Worm (Caenorhabditis elegans) whole organism, young adult: ENCODE results near the gene rol-6.

Experiments
- B0336.3 ChIP-seq: fragments of 200-800 bp; sonication (Bioruptor generic); IDR thresholded peaks from 2 replicates; pipeline ENCODE4 v1.3.6; 2022; ENCODE audit warnings: missing genetic modification characterization, missing compliant biosample characterization
- C06A6.2 ChIP-seq: fragments of 200-800 bp; sonication (Bioruptor generic); conservative IDR thresholded peaks from 2 replicates; pipeline ENCODE4 v1.3.6; 2022; ENCODE audit warnings: missing genetic modification characterization, missing compliant biosample characterization
- C17E4.6 ChIP-seq: fragments of 200-800 bp; sonication (Bioruptor generic); IDR thresholded peaks from 2 replicates; pipeline ENCODE4 v1.3.6; 2022; ENCODE audit warnings: missing genetic modification reagents, missing genetic modification characterization, missing compliant biosample characterization
- F52B5.7 ChIP-seq: sonication (generic microtip); optimal IDR thresholded peaks from 2 replicates; lab custom pipeline; 2016; ENCODE audit warnings: mild to moderate bottlenecking, missing genetic modification characterization, missing compliant biosample characterization
- K12H6.12 ChIP-seq: fragments of 200-800 bp; sonication (Bioruptor generic); optimal IDR thresholded peaks from 2 replicates; lab custom pipeline; 2018; ENCODE audit warnings: mild to moderate bottlenecking, missing genetic modification characterization, missing compliant biosample characterization
- T07F8.4 ChIP-seq: sonication (generic microtip); optimal IDR thresholded peaks from 2 replicates; lab custom pipeline; 2016; ENCODE audit warnings: mild to moderate bottlenecking, missing genetic modification characterization, moderate library complexity, missing compliant biosample characterization
- Y53G8AR.9 ChIP-seq: fragments of 200-800 bp; sonication (Bioruptor generic); conservative IDR thresholded peaks from 2 replicates; pipeline ENCODE4 v1.3.6; 2022; ENCODE audit warnings: missing genetic modification reagents, missing genetic modification characterization, missing compliant biosample characterization
- Y56A3A.18 ChIP-seq: fragments of 200-800 bp; sonication (Bioruptor generic); IDR thresholded peaks from 2 replicates; pipeline ENCODE4 v1.3.6; 2022; ENCODE audit warnings: missing genetic modification reagents, missing genetic modification characterization, missing compliant biosample characterization
- akir-1 ChIP-seq: fragments of 200-800 bp; sonication (Bioruptor generic); optimal IDR thresholded peaks from 2 replicates; lab custom pipeline; 2018; ENCODE audit warnings: mild to moderate bottlenecking, missing genetic modification characterization, moderate library complexity, missing compliant biosample characterization
- ama-1 ChIP-seq, 3 experiments: fragments of 150-350 bp in 1 of 3; sonication (generic microtip) in 2 of 3; optimal IDR thresholded peaks; 2 replicates each; lab custom pipeline; 2014 to 2018; ENCODE audit warnings: missing biosample characterization in 2 of 3, missing genetic modification characterization in 2 of 3, missing genetic modification reagents in 2 of 3
- attf-6 ChIP-seq: fragments of 200-800 bp; sonication (Bioruptor generic); IDR thresholded peaks from 2 replicates; pipeline ENCODE4 v1.3.6; 2022; ENCODE audit warnings: missing genetic modification reagents, missing genetic modification characterization, missing compliant biosample characterization
- bed-1 ChIP-seq: fragments of 200-800 bp; sonication (Bioruptor generic); IDR thresholded peaks from 2 replicates; pipeline ENCODE4 v1.3.6; 2022; ENCODE audit warnings: missing genetic modification reagents, missing genetic modification characterization, missing compliant biosample characterization
- bed-2 ChIP-seq: fragments of 200-800 bp; sonication (Bioruptor generic); IDR thresholded peaks from 2 replicates; pipeline ENCODE4 v1.3.6; 2022; ENCODE audit warnings: missing genetic modification reagents, missing genetic modification characterization, missing compliant biosample characterization
- ceh-79 ChIP-seq: sonication (generic microtip); optimal IDR thresholded peaks from 2 replicates; lab custom pipeline; 2017; ENCODE audit warnings: mild to moderate bottlenecking, missing genetic modification characterization, missing compliant biosample characterization
- ceh-91 ChIP-seq: fragments of 200-800 bp; sonication (Bioruptor generic); IDR thresholded peaks from 2 replicates; pipeline ENCODE4 v1.3.6; 2022; ENCODE audit warnings: missing genetic modification reagents, missing genetic modification characterization, missing compliant biosample characterization
- dpff-1 ChIP-seq: sonication (generic microtip); optimal IDR thresholded peaks from 2 replicates; lab custom pipeline; 2017; ENCODE audit warnings: mild to moderate bottlenecking, missing genetic modification characterization, missing compliant biosample characterization
- fkh-3 ChIP-seq: sonication (generic microtip); optimal IDR thresholded peaks from 2 replicates; lab custom pipeline; 2016; ENCODE audit warnings: mild to moderate bottlenecking, missing genetic modification characterization, missing compliant biosample characterization
- him-1 ChIP-seq: sonication (generic microtip); optimal IDR thresholded peaks from 2 replicates; lab custom pipeline; 2016; ENCODE audit warnings: missing genotype, missing genetic modification reagents, missing genetic modification characterization, missing compliant biosample characterization
- hlh-26 ChIP-seq: fragments of 200-800 bp; sonication (Bioruptor generic); conservative IDR thresholded peaks from 2 replicates; pipeline ENCODE4 v1.3.6; 2022; ENCODE audit warnings: missing genetic modification reagents, missing genetic modification characterization, missing compliant biosample characterization
- hmg-1.2 ChIP-seq: fragments of 200-800 bp; sonication (Bioruptor generic); IDR thresholded peaks from 2 replicates; pipeline ENCODE4 v1.3.6; 2022; ENCODE audit warnings: missing genetic modification reagents, missing genetic modification characterization, missing compliant biosample characterization
- let-607 ChIP-seq, 2 experiments: fragments of 200-800 bp in 1 of 2; sonication (Bioruptor generic) in 1 of 2; sonication (generic microtip) in 1 of 2; optimal IDR thresholded peaks; 2 replicates each; lab custom pipeline; 2016 to 2018; ENCODE audit warnings: mild to moderate bottlenecking in 2 of 2, missing compliant biosample characterization in 2 of 2, missing genetic modification characterization in 2 of 2, moderate library complexity in 2 of 2, missing genotype in 1 of 2
- lin-26 ChIP-seq: fragments of 200-800 bp; sonication (Bioruptor generic); IDR thresholded peaks from 2 replicates; pipeline ENCODE4 v1.3.6; 2022; ENCODE audit warnings: missing genetic modification reagents, missing genetic modification characterization, missing compliant biosample characterization
- lin-35 ChIP-seq, 3 experiments: fragments of 150-350 bp in 2 of 3; sonication (generic microtip) in 1 of 3; optimal IDR thresholded peaks; 2 replicates each; lab custom pipeline; 2014 to 2018; ENCODE audit warnings: missing biosample characterization in 3 of 3, missing genetic modification characterization in 3 of 3, missing genetic modification reagents in 3 of 3
- lin-40 ChIP-seq: sonication (generic microtip); optimal IDR thresholded peaks from 2 replicates; lab custom pipeline; 2016; ENCODE audit warnings: missing genetic modification characterization, mild to moderate bottlenecking, missing compliant biosample characterization, missing genotype, missing genetic modification reagents
- lir-1 ChIP-seq: fragments of 200-800 bp; sonication (Bioruptor generic); conservative IDR thresholded peaks from 2 replicates; pipeline ENCODE4 v1.3.6; 2022; ENCODE audit warnings: missing genetic modification reagents, missing genetic modification characterization, missing compliant biosample characterization
- lsl-1 ChIP-seq: fragments of 200-800 bp; sonication (Bioruptor generic); optimal IDR thresholded peaks from 2 replicates; lab custom pipeline; 2018; ENCODE audit warnings: mild to moderate bottlenecking, missing genetic modification characterization, moderate library complexity, missing compliant biosample characterization
- madf-10 ChIP-seq: sonication (generic microtip); optimal IDR thresholded peaks from 2 replicates; lab custom pipeline; 2016; ENCODE audit warnings: mild to moderate bottlenecking, missing genetic modification characterization, missing compliant biosample characterization
- mel-28 ChIP-seq: sonication (generic microtip); optimal IDR thresholded peaks from 2 replicates; lab custom pipeline; 2016; ENCODE audit warnings: borderline replicate concordance, mild to moderate bottlenecking, missing genetic modification characterization, missing compliant biosample characterization
- mxl-1 ChIP-seq: sonication (generic microtip); optimal IDR thresholded peaks from 2 replicates; lab custom pipeline; 2016; ENCODE audit warnings: missing genetic modification characterization, missing compliant biosample characterization
- nfya-2 ChIP-seq: fragments of 200-800 bp; sonication (Bioruptor generic); IDR thresholded peaks from 2 replicates; pipeline ENCODE4 v1.3.6; 2022; ENCODE audit warnings: missing genetic modification reagents, missing genetic modification characterization, missing compliant biosample characterization
- nhr-179 ChIP-seq: sonication (generic microtip); optimal IDR thresholded peaks from 2 replicates; lab custom pipeline; 2016; ENCODE audit warnings: mild to moderate bottlenecking, missing genetic modification characterization, missing compliant biosample characterization
- nhr-80 ChIP-seq: sonication (generic microtip); optimal IDR thresholded peaks from 2 replicates; lab custom pipeline; 2016; ENCODE audit warnings: missing genetic modification characterization, missing compliant biosample characterization
- nhr-90 ChIP-seq: sonication (generic microtip); optimal IDR thresholded peaks from 2 replicates; lab custom pipeline; 2016; ENCODE audit warnings: missing genotype, mild to moderate bottlenecking, missing genetic modification characterization, missing compliant biosample characterization
- pha-4 ChIP-seq: fragments of 150-350 bp; sonication (generic microtip); optimal IDR thresholded peaks from 2 replicates; lab custom pipeline; 2014; ENCODE audit warnings: missing biosample characterization, missing genetic modification reagents, missing genetic modification characterization
- repo-1 ChIP-seq: sonication (generic microtip); optimal IDR thresholded peaks from 2 replicates; lab custom pipeline; 2017; ENCODE audit warnings: mild to moderate bottlenecking, missing genetic modification characterization, missing compliant biosample characterization
- sdz-38 ChIP-seq: sonication (generic microtip); optimal IDR thresholded peaks from 2 replicates; lab custom pipeline; 2016; ENCODE audit warnings: missing genotype, missing genetic modification characterization, missing compliant biosample characterization
- sea-2 ChIP-seq: fragments of 200-800 bp; sonication (Bioruptor generic); IDR thresholded peaks from 2 replicates; pipeline ENCODE4 v1.3.6; 2022; ENCODE audit warnings: missing genetic modification characterization, missing compliant biosample characterization
- snpc-3.4 ChIP-seq: sonication (generic microtip); optimal IDR thresholded peaks from 2 replicates; lab custom pipeline; 2017; ENCODE audit warnings: missing genetic modification characterization, mild to moderate bottlenecking, missing compliant biosample characterization, antibody characterized with exemption, moderate library complexity, missing genotype, missing genetic modification reagents
- snpc-4 ChIP-seq, 5 experiments: fragments of 150-350 bp in 1 of 5; sonication (generic microtip) in 4 of 5; optimal IDR thresholded peaks; 2 replicates each; lab custom pipeline; 2014 to 2018; ENCODE audit warnings: missing genetic modification characterization in 5 of 5, missing biosample characterization in 3 of 5, antibody characterized with exemption in 2 of 5, mild to moderate bottlenecking in 2 of 5, missing compliant biosample characterization in 2 of 5, missing genotype in 2 of 5, moderate library complexity in 2 of 5, missing genetic modification reagents in 1 of 5
- tbp1 ChIP-seq: fragments of 200-800 bp; sonication (Bioruptor generic); optimal IDR thresholded peaks from 2 replicates; lab custom pipeline; 2018; ENCODE audit warnings: mild to moderate bottlenecking, missing genetic modification characterization, missing compliant biosample characterization
- unc-62 ChIP-seq: fragments of 150-350 bp; optimal IDR thresholded peaks from 2 replicates; lab custom pipeline; 2014; ENCODE audit warnings: missing biosample characterization, missing genetic modification reagents, missing genetic modification characterization
- zfh-2 ChIP-seq: fragments of 200-800 bp; sonication (Bioruptor generic); conservative IDR thresholded peaks from 2 replicates; pipeline ENCODE4 v1.3.6; 2022; ENCODE audit warnings: missing genetic modification reagents, missing genetic modification characterization, missing compliant biosample characterization
- ztf-18 ChIP-seq: sonication (generic microtip); optimal IDR thresholded peaks from 2 replicates; lab custom pipeline; 2016; ENCODE audit warnings: missing genotype, mild to moderate bottlenecking, missing genetic modification characterization, missing compliant biosample characterization
- ztf-26 ChIP-seq: sonication (generic microtip); optimal IDR thresholded peaks from 2 replicates; lab custom pipeline; 2017; ENCODE audit warnings: missing genetic modification characterization, missing compliant biosample characterization
- ztf-28 ChIP-seq: fragments of 200-800 bp; sonication (Bioruptor generic); IDR thresholded peaks from 2 replicates; pipeline ENCODE4 v1.3.6; 2022; ENCODE audit warnings: missing genetic modification reagents, missing genetic modification characterization, missing compliant biosample characterization

Gene rol-6

ce11 chrII:8742972-8743371 is 10.1 kb downstream of the rol-6 start:
- TF ChIP-seq fkh-3: no peak
- no peak for TF ChIP-seq pha-4 (tag; lab: Kevin White, UChicago)
- no peak for TF ChIP-seq sdz-38 (tag; lab: Kevin White, UChicago)
- TF ChIP-seq ztf-18 (tag; lab: Kevin White, UChicago): peak; percentile 41
- no peak for TF ChIP-seq nhr-80 (tag; lab: Kevin White, UChicago)
- TF ChIP-seq snpc-3.4 (tag; lab: Kevin White, UChicago): peak; percentile 2
- no peak for TF ChIP-seq lin-26 (GFP tag; lab: Robert Waterston, UW)
- TF ChIP-seq mel-28: no peak
- no peak for TF ChIP-seq akir-1 (GFP tag; lab: Kevin White, UChicago)
- no peak for TF ChIP-seq C17E4.6 (GFP tag; lab: Robert Waterston, UW)
- no peak for TF ChIP-seq repo-1 (tag; lab: Kevin White, UChicago)
- TF ChIP-seq nhr-179: no peak
- TF ChIP-seq F52B5.7 (tag; lab: Kevin White, UChicago): no peak

ce11 chrII:8743379-8744173 is 10.7 kb downstream of the rol-6 start, which contains the start of gene mak-1:
mak-1 (plus strand) TSS chrII:8744071.
- TF ChIP-seq lin-40: peak; percentile 65
- TF ChIP-seq nhr-90 (tag; lab: Kevin White, UChicago): no peak
- TF ChIP-seq bed-1 (GFP tag; lab: Robert Waterston, UW): no peak
- TF ChIP-seq ceh-91 (GFP tag; lab: Robert Waterston, UW): no peak
- TF ChIP-seq ama-1 (optimal IDR thresholded peaks at IDR 0.05; lab: Kevin White, UChicago): peak; percentile 87
- TF ChIP-seq ama-1 (GFP tag; optimal IDR thresholded peaks at IDR 0.05; lab: Kevin White, UChicago): no peak
- TF ChIP-seq bed-2 (GFP tag; lab: Robert Waterston, UW): no peak
- no peak for TF ChIP-seq mxl-1 (tag; lab: Kevin White, UChicago)
- no peak for TF ChIP-seq sea-2 (GFP tag; lab: Robert Waterston, UW)
- TF ChIP-seq tbp1 (GFP tag; lab: Kevin White, UChicago): peak; percentile 10
- no peak for TF ChIP-seq mel-28
- TF ChIP-seq ztf-28: no peak
- TF ChIP-seq lir-1 (GFP tag; lab: Robert Waterston, UW): no peak
- TF ChIP-seq nfya-2 (GFP tag; lab: Robert Waterston, UW): no peak
- no peak; the same call in 1 of the 2 replicates for TF ChIP-seq Y56A3A.18
- TF ChIP-seq unc-62: no peak
- no peak for TF ChIP-seq snpc-4 (GFP tag; optimal IDR thresholded peaks at IDR 0.05; lab: Kevin White, UChicago)
- TF ChIP-seq snpc-4 (tag; optimal IDR thresholded peaks at IDR 0.05; lab: Kevin White, UChicago): no peak
- TF ChIP-seq B0336.3: no peak
- no peak for TF ChIP-seq ztf-18 (tag; lab: Kevin White, UChicago)
- 0 out of 2 replicates have a peak, but pooled peaks have one; percentile 29 for TF ChIP-seq lin-26 (GFP tag; lab: Robert Waterston, UW)
- TF ChIP-seq Y53G8AR.9: no peak
- TF ChIP-seq let-607 (tag; optimal IDR thresholded peaks at IDR 0.05; lab: Kevin White, UChicago): peak in 1 of 2 experiments; percentile 29
- no peak for TF ChIP-seq dpff-1 (tag; lab: Kevin White, UChicago)
- TF ChIP-seq lin-35 (GFP tag; optimal IDR thresholded peaks at IDR 0.05; lab: Kevin White, UChicago): no peak
- TF ChIP-seq lsl-1 (GFP tag; lab: Kevin White, UChicago): no peak
- no peak for TF ChIP-seq zfh-2 (GFP tag; lab: Robert Waterston, UW)
- TF ChIP-seq C06A6.2 (GFP tag; lab: Robert Waterston, UW): peak; percentile 32; the same call in 1 of the 2 replicates
- no peak for TF ChIP-seq attf-6 (GFP tag; lab: Robert Waterston, UW)
- TF ChIP-seq hlh-26: no peak
- no peak for TF ChIP-seq ceh-79 (tag; lab: Kevin White, UChicago)
- TF ChIP-seq K12H6.12 (tag; lab: Kevin White, UChicago): no peak
- TF ChIP-seq nhr-80 (tag; lab: Kevin White, UChicago): peak; percentile 31
- peak; percentile 22 for TF ChIP-seq ztf-26
- TF ChIP-seq madf-10: no peak
- no peak for TF ChIP-seq him-1
- peak; percentile 16; the same call in 1 of the 2 replicates for TF ChIP-seq hmg-1.2 (GFP tag; lab: Robert Waterston, UW)
- TF ChIP-seq T07F8.4 (tag; lab: Kevin White, UChicago): no peak
